Worm (Caenorhabditis elegans): ENCODE data around the gene F13A7.12.

- TF ChIP-seq fos-1 (tag; optimal IDR thresholded peaks at IDR 0.05) (no peak), nhr-25 (tag; optimal IDR thresholded peaks at IDR 0.05) (no peak), dmd-4 (tag; optimal IDR thresholded peaks at IDR 0.05) (no peak), skn-1 (tag; optimal IDR thresholded peaks at IDR 0.05) (no peak), nhr-237 (tag; optimal IDR thresholded peaks at IDR 0.05) (no peak), ceh-82 (tag; optimal IDR thresholded peaks at IDR 0.05) (no peak), Y55F3AM.14 (GFP tag; optimal IDR thresholded peaks at IDR 0.05) (no peak), blmp-1 (tag; optimal IDR thresholded peaks at IDR 0.05; ENCODE audit: insufficient read depth) (no peak), ztf-11 (tag; optimal IDR thresholded peaks at IDR 0.05) (no peak), nhr-12 (tag; optimal IDR thresholded peaks at IDR 0.05) (no peak), ceh-16 (tag; optimal IDR thresholded peaks at IDR 0.05) (no peak), elt-1 (tag; optimal IDR thresholded peaks at IDR 0.05) (no peak)
These were observed 41.7 kb downstream of the F13A7.12 start, which contains the start of gene F26D2.15 for ce11 chrV:16437546-16437945.

Data from whole organism, L2 larva.